Worm (Caenorhabditis elegans): Measurements from ENCODE around the gene C17C3.24.

ce11 chrII:5521411-5521810, 20.2 kb downstream of the C17C3.24 start, which contains the start of gene ZK177.12:
- no peak for TF ChIP-seq lim-6 (tag; optimal IDR thresholded peaks at IDR 0.05)
- TF ChIP-seq tbx-7 (tag; optimal IDR thresholded peaks at IDR 0.05): no peak
- no peak for TF ChIP-seq gmeb-2 (tag; optimal IDR thresholded peaks at IDR 0.05)
- no peak for TF ChIP-seq nhr-11 (tag; optimal IDR thresholded peaks at IDR 0.05)
- TF ChIP-seq ceh-30 (tag; optimal IDR thresholded peaks at IDR 0.05): no peak
- no peak for TF ChIP-seq pqm-1 (tag; optimal IDR thresholded peaks at IDR 0.05)
- no peak for TF ChIP-seq ceh-14 (tag; optimal IDR thresholded peaks at IDR 0.05)
- TF ChIP-seq ama-1 (optimal IDR thresholded peaks at IDR 0.05): no peak
- no peak for TF ChIP-seq tbx-2 (tag; optimal IDR thresholded peaks at IDR 0.05)
- no peak for TF ChIP-seq fkh-10 (GFP tag; optimal IDR thresholded peaks at IDR 0.05)
- TF ChIP-seq unc-55 (GFP tag; optimal IDR thresholded peaks at IDR 0.05): no peak
- no peak for TF ChIP-seq ref-2 (tag; optimal IDR thresholded peaks at IDR 0.05)

All from whole organism, late embryonic.